Worm (Caenorhabditis elegans) whole organism, L2 larva: ENCODE data around the gene F58H1.8.

ENCODE experiments used
- C34F6.9 ChIP-seq: fragments of 150-350 bp; optimal IDR thresholded peaks from 2 replicates; lab custom pipeline; 2014; ENCODE audit warnings: missing biosample characterization, missing genetic modification characterization
- F13H6.1 ChIP-seq: sonication (generic microtip); optimal IDR thresholded peaks from 2 replicates; lab custom pipeline; 2016; ENCODE audit warnings: missing genetic modification characterization, missing compliant biosample characterization
- Y55F3AM.14 ChIP-seq: fragments of 200-800 bp; sonication (Bioruptor generic); optimal IDR thresholded peaks from 2 replicates; lab custom pipeline; 2018; ENCODE audit warnings: mild to moderate bottlenecking, missing genetic modification characterization, missing compliant biosample characterization
- ZK546.5 ChIP-seq: sonication (generic microtip); optimal IDR thresholded peaks from 2 replicates; lab custom pipeline; 2017; ENCODE audit warnings: missing biosample characterization, missing genetic modification characterization
- aly-2 ChIP-seq: fragments of 150-350 bp; optimal IDR thresholded peaks from 2 replicates; lab custom pipeline; 2014; ENCODE audit warnings: missing biosample characterization, missing genetic modification characterization
- ama-1 ChIP-seq: fragments of 150-350 bp; optimal IDR thresholded peaks from 2 replicates; lab custom pipeline; 2018; ENCODE audit warnings: inconsistent platforms
- ceh-82 ChIP-seq: fragments of 150-350 bp; optimal IDR thresholded peaks from 2 replicates; lab custom pipeline; 2014; ENCODE audit warnings: missing biosample characterization, missing genetic modification characterization
- crh-2 ChIP-seq: sonication (generic microtip); optimal IDR thresholded peaks from 2 replicates; lab custom pipeline; 2017; ENCODE audit warnings: missing biosample characterization, missing genetic modification characterization
- dmd-4 ChIP-seq: sonication (generic microtip); optimal IDR thresholded peaks from 2 replicates; lab custom pipeline; 2017; ENCODE audit warnings: missing biosample characterization, missing genetic modification characterization
- elt-1 ChIP-seq: fragments of 150-350 bp; optimal IDR thresholded peaks from 2 replicates; lab custom pipeline; 2014; ENCODE audit warnings: missing biosample characterization, missing genetic modification characterization
- fos-1 ChIP-seq: fragments of 150-350 bp; optimal IDR thresholded peaks from 2 replicates; lab custom pipeline; 2014; ENCODE audit warnings: missing biosample characterization, missing genetic modification characterization
- gmeb-1 ChIP-seq: fragments of 150-350 bp; optimal IDR thresholded peaks from 2 replicates; lab custom pipeline; 2014; ENCODE audit warnings: missing biosample characterization, missing genetic modification characterization
- lin-13 ChIP-seq: fragments of 150-350 bp; optimal IDR thresholded peaks from 2 replicates; lab custom pipeline; 2014; ENCODE audit warnings: missing biosample characterization, missing genetic modification reagents, missing genetic modification characterization
- lsy-2 ChIP-seq, 2 experiments: fragments of 150-350 bp in 1 of 2; sonication (generic microtip) in 1 of 2; optimal IDR thresholded peaks; 2 replicates each; lab custom pipeline; 2014 to 2017; ENCODE audit warnings: missing biosample characterization in 2 of 2, missing genetic modification characterization in 2 of 2
- mab-5 ChIP-seq: fragments of 150-350 bp; optimal IDR thresholded peaks from 2 replicates; lab custom pipeline; 2014; ENCODE audit warnings: missing biosample characterization, missing genetic modification characterization
- mdl-1 ChIP-seq, 2 experiments: fragments of 150-350 bp in 1 of 2; sonication (generic microtip) in 1 of 2; optimal IDR thresholded peaks; 2 replicates each; lab custom pipeline; 2017; ENCODE audit warnings: missing biosample characterization in 2 of 2, missing genetic modification characterization in 2 of 2
- nhr-10 ChIP-seq: sonication (generic microtip); optimal IDR thresholded peaks from 2 replicates; lab custom pipeline; 2017; ENCODE audit warnings: missing biosample characterization, missing genetic modification characterization
- nhr-11 ChIP-seq: fragments of 150-350 bp; optimal IDR thresholded peaks from 2 replicates; lab custom pipeline; 2014; ENCODE audit warnings: missing biosample characterization, missing genetic modification characterization
- nhr-12 ChIP-seq: fragments of 150-350 bp; optimal IDR thresholded peaks from 2 replicates; lab custom pipeline; 2014; ENCODE audit warnings: missing biosample characterization, missing genetic modification characterization
- nhr-129 ChIP-seq: fragments of 150-350 bp; optimal IDR thresholded peaks from 2 replicates; lab custom pipeline; 2014; ENCODE audit warnings: missing biosample characterization, missing genetic modification characterization
- nhr-23 ChIP-seq: fragments of 150-350 bp; optimal IDR thresholded peaks from 2 replicates; lab custom pipeline; 2014; ENCODE audit warnings: missing biosample characterization, missing genetic modification reagents, missing genetic modification characterization
- nhr-25 ChIP-seq: fragments of 150-350 bp; sonication (generic microtip); optimal IDR thresholded peaks from 3 replicates; lab custom pipeline; 2014; ENCODE audit warnings: missing biosample characterization, missing genetic modification characterization
- nhr-77 ChIP-seq: fragments of 150-350 bp; optimal IDR thresholded peaks from 2 replicates; lab custom pipeline; 2014; ENCODE audit warnings: missing biosample characterization, missing genetic modification characterization
- skn-1 ChIP-seq: sonication (generic microtip); optimal IDR thresholded peaks from 2 replicates; lab custom pipeline; 2017; ENCODE audit warnings: missing biosample characterization, missing genetic modification characterization
- sma-9 ChIP-seq, 2 experiments: fragments of 150-350 bp in 1 of 2; sonication (generic microtip) in 1 of 2; optimal IDR thresholded peaks; 2 replicates each; lab custom pipeline; 2014 to 2016; ENCODE audit warnings: missing genetic modification characterization in 2 of 2, mild to moderate bottlenecking in 1 of 2, missing biosample characterization in 1 of 2, missing compliant biosample characterization in 1 of 2, missing genetic modification reagents in 1 of 2, moderate library complexity in 1 of 2
- unc-39 ChIP-seq: fragments of 150-350 bp; optimal IDR thresholded peaks from 2 replicates; lab custom pipeline; 2014; ENCODE audit warnings: missing biosample characterization, missing genetic modification characterization
- unc-55 ChIP-seq: fragments of 150-350 bp; sonication (generic microtip); optimal IDR thresholded peaks from 3 replicates; lab custom pipeline; 2014; ENCODE audit warnings: missing biosample characterization, missing genetic modification reagents, missing genetic modification characterization
- zag-1 ChIP-seq: fragments of 150-350 bp; optimal IDR thresholded peaks from 2 replicates; lab custom pipeline; 2014; ENCODE audit warnings: missing biosample characterization, missing genetic modification characterization
- ztf-4 ChIP-seq: fragments of 150-350 bp; optimal IDR thresholded peaks from 2 replicates; lab custom pipeline; 2014; ENCODE audit warnings: missing biosample characterization, missing genetic modification characterization

F58H1.8 gene

DNA sequence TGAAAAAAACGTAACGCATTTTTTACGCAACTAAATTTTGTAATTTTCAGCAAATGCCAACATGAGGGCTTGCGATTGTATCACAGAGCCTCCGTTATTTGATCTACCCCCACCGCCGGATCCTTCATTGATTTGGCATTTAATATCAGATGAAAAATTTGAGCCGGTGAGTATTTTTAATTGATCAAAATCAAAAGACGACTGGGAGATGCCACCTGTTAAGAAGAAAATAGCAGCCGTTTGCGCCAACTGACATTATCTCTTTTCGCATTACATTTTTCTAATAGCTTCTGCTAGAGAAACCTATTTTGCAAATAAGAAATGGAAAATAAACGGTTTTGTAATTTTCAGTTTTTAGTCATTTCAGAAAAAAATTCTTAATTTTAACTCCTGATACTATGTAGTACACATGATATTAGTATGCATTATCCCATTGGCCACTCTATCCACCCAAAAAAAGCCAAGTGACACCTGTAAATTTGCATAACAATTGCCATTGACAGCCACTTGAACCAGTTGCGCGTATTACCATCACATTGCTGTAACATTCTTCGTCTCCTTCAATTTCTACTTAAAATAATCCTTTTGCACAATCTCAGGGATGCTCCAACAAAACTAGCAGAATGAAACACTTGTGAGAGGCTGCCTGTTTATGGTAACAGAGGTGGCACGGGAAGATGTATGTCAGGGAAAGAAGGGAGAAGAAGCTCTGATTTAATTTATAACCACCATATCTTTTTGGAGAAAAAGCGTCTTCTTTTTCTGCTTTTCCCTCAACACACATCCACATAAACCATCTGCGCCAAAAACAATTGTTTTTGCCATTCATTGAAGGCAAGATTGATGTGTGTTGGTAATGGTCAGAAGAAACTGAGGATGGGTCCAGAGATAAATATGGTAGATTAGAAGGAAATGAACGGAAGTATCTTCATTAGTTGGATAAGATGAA, 23.7 kb downstream of the F58H1.8 start, which contains the start of gene F58H1.5:
Gene F58H1.5 (plus strand): TSS at position 51 of the 949 bp plus-strand sequence.
- TF ChIP-seq mab-5 (tag; lab: Kevin White, UChicago) = peak; percentile 72
- TF ChIP-seq ZK546.5 (tag; lab: Kevin White, UChicago) = no peak
- no peak for TF ChIP-seq unc-55 (GFP tag; lab: Kevin White, UChicago)
- TF ChIP-seq C34F6.9 (tag; lab: Kevin White, UChicago) = no peak
- TF ChIP-seq nhr-23 = no peak
- no peak for TF ChIP-seq lin-13 (GFP tag; lab: Kevin White, UChicago)
- no peak for TF ChIP-seq ceh-82 (tag; lab: Kevin White, UChicago)
- TF ChIP-seq unc-39 = no peak

DNA sequence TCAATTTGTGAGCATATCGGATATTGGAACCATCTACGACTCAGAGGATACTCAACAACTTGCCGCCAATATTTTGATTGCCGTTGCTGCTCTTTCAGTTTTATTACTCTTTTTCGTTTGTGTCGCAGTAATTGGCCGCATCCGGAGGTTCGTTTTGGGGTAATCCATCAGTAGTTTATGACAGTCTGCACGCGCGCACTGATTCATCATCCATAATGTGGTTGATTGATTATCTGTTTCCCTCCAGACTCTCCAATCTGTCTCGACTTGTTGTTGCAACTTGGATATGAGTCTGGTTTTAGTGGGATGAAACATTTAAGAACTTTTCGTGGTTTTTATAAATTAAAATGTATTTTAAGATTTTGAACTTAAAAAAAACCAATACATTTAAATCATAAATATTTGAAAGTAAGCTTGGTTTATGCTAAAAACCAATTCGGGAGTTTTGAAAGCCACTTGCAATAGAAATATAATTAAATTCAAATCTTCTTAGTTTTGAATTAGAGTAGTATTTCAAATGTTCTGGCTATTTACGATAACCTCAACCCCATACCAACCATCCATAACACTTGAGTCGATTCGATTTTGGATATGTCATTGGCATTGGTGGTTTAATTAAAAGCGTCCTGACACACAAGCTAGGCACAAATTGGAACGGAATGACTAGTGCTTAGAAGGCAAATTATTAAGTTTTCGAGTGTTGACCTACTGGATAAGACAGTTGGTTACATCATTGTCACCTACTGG, 25.3 kb downstream of the F58H1.8 start:
- TF ChIP-seq ama-1 (lab: Kevin White, UChicago) = no peak
- no peak for TF ChIP-seq sma-9 (GFP tag; optimal IDR thresholded peaks at IDR 0.05; lab: Kevin White, UChicago)
- no peak for TF ChIP-seq sma-9 (tag; optimal IDR thresholded peaks at IDR 0.05; lab: Kevin White, UChicago)
- no peak for TF ChIP-seq nhr-77 (tag; lab: Kevin White, UChicago)
- TF ChIP-seq ceh-82 (tag; lab: Kevin White, UChicago) = no peak
- TF ChIP-seq mdl-1 (tag; optimal IDR thresholded peaks at IDR 0.05; lab: Kevin White, UChicago) = no peak

DNA sequence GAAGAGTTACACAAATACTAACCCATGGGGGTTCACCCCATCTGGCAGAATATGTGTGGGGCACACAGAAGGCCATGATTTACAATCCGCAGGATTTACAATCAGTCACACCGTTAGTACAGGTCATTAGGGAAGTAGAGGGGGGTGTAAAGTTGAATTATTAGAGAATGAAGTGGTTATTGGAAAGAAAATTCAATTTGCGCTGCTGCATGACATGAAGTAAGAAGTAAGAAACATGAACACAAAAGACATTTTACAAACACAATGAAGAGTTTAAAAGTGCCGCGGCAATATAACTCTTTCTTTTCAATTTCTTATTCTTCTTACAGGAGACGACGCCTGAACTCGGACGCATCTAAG, 25.9 kb downstream of the F58H1.8 start:
- TF ChIP-seq aly-2 (tag; lab: Kevin White, UChicago) (no peak), sma-9 (GFP tag; optimal IDR thresholded peaks at IDR 0.05; lab: Kevin White, UChicago) (no peak), sma-9 (tag; optimal IDR thresholded peaks at IDR 0.05; lab: Kevin White, UChicago) (no peak)

DNA sequence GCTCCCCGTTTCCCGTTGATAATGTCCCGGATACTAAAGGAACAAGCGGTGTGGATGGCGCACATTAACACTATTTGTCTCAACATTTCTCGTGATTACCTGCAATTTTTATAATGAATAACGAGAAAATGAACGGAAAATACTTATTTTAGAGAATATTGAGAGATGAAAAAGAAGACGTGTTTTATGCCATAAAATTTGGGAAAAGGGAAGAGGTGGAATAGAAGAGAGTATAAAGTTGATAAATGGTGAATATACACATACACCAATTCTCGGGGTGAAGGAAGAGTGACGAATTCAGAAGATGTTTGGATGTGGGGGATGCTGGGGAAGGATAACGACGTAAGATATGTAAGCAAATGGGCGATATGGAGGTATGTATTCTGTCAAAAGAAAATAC, 29.8 kb downstream of the F58H1.8 start, which contains the start of gene F58H1.7:
Gene F58H1.7 (minus strand): TSS at position 101 of the 400 bp plus-strand sequence.
- TF ChIP-seq F13H6.1 (tag; lab: Kevin White, UChicago) (no peak), zag-1 (tag; lab: Kevin White, UChicago) (no peak), nhr-129 (tag; lab: Kevin White, UChicago) (no peak), nhr-11 (tag; lab: Kevin White, UChicago) (no peak), ZK546.5 (tag; lab: Kevin White, UChicago) (no peak), elt-1 (no peak), gmeb-1 (tag; lab: Kevin White, UChicago) (no peak), unc-39 (no peak), mab-5 (tag; lab: Kevin White, UChicago) (no peak), nhr-10 (tag; lab: Kevin White, UChicago) (no peak), nhr-12 (no peak), ztf-4 (no peak), mdl-1 (tag; optimal IDR thresholded peaks at IDR 0.05; lab: Kevin White, UChicago) (no peak), aly-2 (tag; lab: Kevin White, UChicago) (no peak), ama-1 (lab: Kevin White, UChicago) (no peak), lsy-2 (tag; optimal IDR thresholded peaks at IDR 0.05; lab: Kevin White, UChicago) (no peak), skn-1 (tag; lab: Kevin White, UChicago) (no peak), dmd-4 (tag; lab: Kevin White, UChicago) (no peak)

DNA sequence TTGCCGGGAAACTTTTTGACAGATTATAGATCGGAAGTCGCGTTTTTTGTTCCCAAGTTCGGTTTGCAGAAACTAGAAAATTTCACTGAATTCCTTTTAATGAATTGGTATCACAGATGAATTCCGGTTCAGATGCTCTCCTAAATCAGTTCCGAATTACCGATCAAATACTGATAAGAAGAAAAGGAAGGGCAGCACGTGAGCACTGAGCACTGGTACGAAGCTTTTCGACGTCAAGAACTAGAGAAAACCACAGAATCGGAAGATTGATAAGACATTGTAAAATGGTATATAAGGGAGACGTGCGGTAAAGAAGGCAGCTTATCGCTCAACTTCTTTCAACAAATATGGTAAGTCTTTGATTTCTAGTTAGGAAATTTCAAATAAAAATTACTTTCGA, 40.3 kb downstream of the F58H1.8 start, which contains the start of gene cpr-1:
Gene cpr-1 (plus strand): TSS at position 319 of the 400 bp plus-strand sequence.
- TF ChIP-seq lsy-2 (tag; optimal IDR thresholded peaks at IDR 0.05; lab: Kevin White, UChicago) (no peak), nhr-25 (tag; lab: Kevin White, UChicago) (no peak), zag-1 (tag; lab: Kevin White, UChicago) (no peak), crh-2 (tag; lab: Kevin White, UChicago) (peak; percentile 54), F13H6.1 (tag; lab: Kevin White, UChicago) (peak; percentile 51), sma-9 (GFP tag; optimal IDR thresholded peaks at IDR 0.05; lab: Kevin White, UChicago) (peak; percentile 69), sma-9 (tag; optimal IDR thresholded peaks at IDR 0.05; lab: Kevin White, UChicago) (no peak), Y55F3AM.14 (GFP tag; lab: Kevin White, UChicago) (no peak), fos-1 (tag; lab: Kevin White, UChicago) (peak; percentile 37)
